Fruit fly (Drosophila melanogaster) whole organism, embryonic: ENCODE results near the gene Ass.

Experiments
- Ada2b ChIP-seq: fragments of 200-800 bp; sonication (Bioruptor generic); IDR thresholded peaks from 2 replicates; pipeline ENCODE4 v1.3.6; 2022; ENCODE audit warnings: missing biosample characterization, missing genetic modification characterization
- Atf-2 ChIP-seq: fragments of 200-800 bp; sonication (Bioruptor generic); optimal IDR thresholded peaks from 2 replicates; lab custom pipeline; 2016; ENCODE audit warnings: missing biosample characterization, missing genetic modification characterization
- CG10267 ChIP-seq: fragments of 200-800 bp; sonication (Bioruptor generic); optimal IDR thresholded peaks from 2 replicates; lab custom pipeline; 2018; ENCODE audit warnings: missing biosample characterization, mild to moderate bottlenecking, missing genetic modification characterization, moderate library complexity
- CG11696 ChIP-seq: fragments of 200-800 bp; sonication (Bioruptor generic); IDR thresholded peaks from 2 replicates; pipeline ENCODE4 v1.3.6; 2022; ENCODE audit warnings: missing biosample characterization, missing genetic modification characterization
- CG12236 ChIP-seq: fragments of 200-800 bp; sonication (Bioruptor generic); optimal IDR thresholded peaks from 2 replicates; lab custom pipeline; 2016; ENCODE audit warnings: missing biosample characterization, missing genetic modification characterization
- CG12744 ChIP-seq: fragments of 200-800 bp; sonication (Bioruptor generic); optimal IDR thresholded peaks from 2 replicates; lab custom pipeline; 2016; ENCODE audit warnings: missing biosample characterization, missing genetic modification characterization
- CG13624 ChIP-seq: fragments of 200-800 bp; sonication (Bioruptor generic); optimal IDR thresholded peaks from 2 replicates; lab custom pipeline; 2016; ENCODE audit warnings: missing biosample characterization, missing genetic modification characterization
- CG14441 ChIP-seq: fragments of 200-800 bp; sonication (Bioruptor generic); IDR thresholded peaks from 2 replicates; pipeline ENCODE4 v1.3.6; 2022; ENCODE audit warnings: missing biosample characterization, missing genetic modification characterization
- CG1647 ChIP-seq: fragments of 200-800 bp; sonication (Bioruptor generic); optimal IDR thresholded peaks from 3 replicates; lab custom pipeline; 2016; ENCODE audit warnings: missing biosample characterization, missing genetic modification characterization
- CG2712 ChIP-seq: fragments of 200-800 bp; optimal IDR thresholded peaks from 3 replicates; lab custom pipeline; 2019; ENCODE audit warnings: missing biosample characterization, mild to moderate bottlenecking, missing genetic modification characterization, moderate library complexity
- CG2889 ChIP-seq: fragments of 200-800 bp; sonication (Bioruptor generic); IDR thresholded peaks from 3 replicates; pipeline ENCODE4 v1.3.6; 2022; ENCODE audit warnings: missing biosample characterization, missing genetic modification characterization
- CG30403 ChIP-seq: fragments of 200-800 bp; sonication (Bioruptor generic); optimal IDR thresholded peaks from 3 replicates; lab custom pipeline; 2016; ENCODE audit warnings: missing biosample characterization, missing genetic modification characterization
- CG32767 ChIP-seq: fragments of 200-800 bp; sonication (Bioruptor generic); IDR thresholded peaks from 2 replicates; pipeline ENCODE4 v1.3.6; 2022; ENCODE audit warnings: missing biosample characterization, missing genetic modification characterization
- CG34224 ChIP-seq: fragments of 200-800 bp; sonication (Bioruptor generic); IDR thresholded peaks from 3 replicates; pipeline ENCODE4 v1.3.6; 2022; ENCODE audit warnings: missing biosample characterization, missing genetic modification characterization; ENCODE audit not compliant: partially characterized antibody
- CG42726 ChIP-seq: fragments of 200-800 bp; sonication (Bioruptor generic); IDR thresholded peaks from 2 replicates; pipeline ENCODE4 v1.3.6; 2022; ENCODE audit warnings: missing biosample characterization, missing genetic modification characterization; ENCODE audit not compliant: partially characterized antibody
- CG5180 ChIP-seq: fragments of 200-800 bp; sonication (Bioruptor generic); optimal IDR thresholded peaks from 3 replicates; lab custom pipeline; 2017; ENCODE audit warnings: missing biosample characterization, missing genetic modification characterization, mild to moderate bottlenecking, moderate library complexity, missing genetic modification reagents
- CG6765 ChIP-seq: fragments of 200-800 bp; sonication (Bioruptor generic); optimal IDR thresholded peaks from 3 replicates; lab custom pipeline; 2017; ENCODE audit warnings: missing biosample characterization, mild to moderate bottlenecking, missing genetic modification characterization
- CG8359 ChIP-seq: fragments of 200-800 bp; sonication (Bioruptor generic); optimal IDR thresholded peaks from 2 replicates; lab custom pipeline; 2017; ENCODE audit warnings: missing biosample characterization, mild to moderate bottlenecking, missing genetic modification characterization, borderline replicate concordance
- Camta ChIP-seq: fragments of 200-800 bp; sonication (Bioruptor generic); optimal IDR thresholded peaks from 2 replicates; lab custom pipeline; 2016; ENCODE audit warnings: missing biosample characterization, missing genetic modification characterization
- CrebB ChIP-seq: fragments of 200-800 bp; sonication (Bioruptor generic); optimal IDR thresholded peaks from 3 replicates; lab custom pipeline; 2018; ENCODE audit warnings: missing biosample characterization, mild to moderate bottlenecking, missing genetic modification characterization
- D19A ChIP-seq: fragments of 200-800 bp; optimal IDR thresholded peaks from 3 replicates; lab custom pipeline; 2019; ENCODE audit warnings: missing biosample characterization, mild to moderate bottlenecking, missing genetic modification characterization, moderate library complexity
- Ets97D ChIP-seq: fragments of 200-800 bp; sonication (Bioruptor generic); optimal IDR thresholded peaks from 3 replicates; lab custom pipeline; 2016; ENCODE audit warnings: missing biosample characterization, missing genetic modification characterization
- Hmx ChIP-seq: fragments of 200-800 bp; sonication (Bioruptor generic); optimal IDR thresholded peaks from 2 replicates; lab custom pipeline; 2016; ENCODE audit warnings: missing biosample characterization, missing genetic modification characterization
- Hr78 ChIP-seq, 2 experiments: fragments of 200-800 bp in 1 of 2; fragments of >200 bp in 1 of 2; sonication (Bioruptor generic) in 1 of 2; optimal IDR thresholded peaks; 2 replicates each; lab custom pipeline; 2017 to 2019; ENCODE audit warnings: missing biosample characterization in 2 of 2, missing genetic modification characterization in 2 of 2, mild to moderate bottlenecking in 1 of 2, moderate library complexity in 1 of 2
- Hsf ChIP-seq: fragments of 200-800 bp; sonication (Bioruptor generic); optimal IDR thresholded peaks from 3 replicates; lab custom pipeline; 2016; ENCODE audit warnings: missing biosample characterization, missing genetic modification characterization
- Mad ChIP-seq: fragments of 200-800 bp; sonication (Bioruptor generic); optimal IDR thresholded peaks from 2 replicates; lab custom pipeline; 2016; ENCODE audit warnings: missing biosample characterization, missing genetic modification characterization
- Nf-YA ChIP-seq: fragments of 200-800 bp; sonication (Bioruptor generic); IDR thresholded peaks from 2 replicates; pipeline ENCODE4 v1.3.6; 2022; ENCODE audit warnings: missing biosample characterization, missing genetic modification characterization
- Opbp ChIP-seq: fragments of 200-800 bp; sonication (Bioruptor generic); IDR thresholded peaks from 3 replicates; pipeline ENCODE4 v1.3.6; 2022; ENCODE audit warnings: missing biosample characterization, missing genetic modification characterization; ENCODE audit not compliant: partially characterized antibody
- Ptx1 ChIP-seq: fragments of 200-800 bp; sonication (Bioruptor generic); IDR thresholded peaks from 2 replicates; pipeline ENCODE4 v1.3.6; 2022; ENCODE audit warnings: missing biosample characterization, missing genetic modification characterization
- bab2 ChIP-seq: fragments of 200-800 bp; sonication (Bioruptor generic); optimal IDR thresholded peaks from 2 replicates; lab custom pipeline; 2016; ENCODE audit warnings: missing biosample characterization, missing genetic modification characterization
- bbx ChIP-seq: fragments of 200-800 bp; sonication (Bioruptor generic); IDR thresholded peaks from 2 replicates; pipeline ENCODE4 v1.3.6; 2022; ENCODE audit warnings: missing biosample characterization, missing genetic modification characterization; ENCODE audit not compliant: partially characterized antibody
- br ChIP-seq: fragments of >200 bp; optimal IDR thresholded peaks from 2 replicates; lab custom pipeline; 2017
- cad ChIP-seq: fragments of >200 bp; optimal IDR thresholded peaks from 2 replicates; lab custom pipeline; 2017; ENCODE audit warnings: missing biosample characterization, missing genetic modification characterization
- cato ChIP-seq: fragments of 200-800 bp; sonication (Bioruptor generic); optimal IDR thresholded peaks from 2 replicates; lab custom pipeline; 2016; ENCODE audit warnings: missing biosample characterization, missing genetic modification characterization, borderline replicate concordance
- crc ChIP-seq: fragments of 200-800 bp; sonication (Bioruptor generic); optimal IDR thresholded peaks from 2 replicates; lab custom pipeline; 2016; ENCODE audit warnings: missing biosample characterization, missing genetic modification characterization
- croc ChIP-seq: fragments of 200-800 bp; sonication (Bioruptor generic); conservative IDR thresholded peaks from 3 replicates; pipeline ENCODE4 v1.3.6; 2022; ENCODE audit warnings: missing biosample characterization, missing genetic modification characterization
- dati ChIP-seq: fragments of 200-800 bp; sonication (Bioruptor generic); IDR thresholded peaks from 2 replicates; pipeline ENCODE4 v1.3.6; 2022; ENCODE audit warnings: missing biosample characterization, missing genetic modification characterization
- emc ChIP-seq: fragments of 200-800 bp; sonication (Bioruptor generic); optimal IDR thresholded peaks from 2 replicates; lab custom pipeline; 2016; ENCODE audit warnings: missing biosample characterization, missing genetic modification characterization
- gcm2 ChIP-seq: fragments of 200-800 bp; sonication (Bioruptor generic); optimal IDR thresholded peaks from 2 replicates; lab custom pipeline; 2016; ENCODE audit warnings: missing biosample characterization, missing genetic modification characterization
- h ChIP-seq: fragments of >200 bp; optimal IDR thresholded peaks from 2 replicates; lab custom pipeline; 2017
- ham ChIP-seq: fragments of 200-800 bp; sonication (Bioruptor generic); IDR thresholded peaks from 2 replicates; pipeline ENCODE4 v1.3.6; 2022; ENCODE audit warnings: missing biosample characterization, missing genetic modification characterization
- jigr1 ChIP-seq: fragments of 200-800 bp; sonication (Bioruptor generic); IDR thresholded peaks from 3 replicates; pipeline ENCODE4 v1.3.6; 2022; ENCODE audit warnings: missing biosample characterization, missing genetic modification characterization
- nau ChIP-seq: fragments of 200-800 bp; sonication (Bioruptor generic); optimal IDR thresholded peaks from 3 replicates; lab custom pipeline; 2017; ENCODE audit warnings: missing biosample characterization, mild to moderate bottlenecking, missing genetic modification characterization, missing genetic modification reagents
- pan ChIP-seq, 4 experiments: fragments of >200 bp in 3 of 4; fragments of 200-800 bp in 1 of 4; sonication (Bioruptor generic) in 1 of 4; optimal IDR thresholded peaks in 3 of 4; IDR thresholded peaks in 1 of 4; 2 replicates each; pipeline versions ENCODE4 v1.3.6 to Lab custom; 2017 to 2022; ENCODE audit warnings: missing biosample characterization in 2 of 4, missing genetic modification characterization in 2 of 4, mixed read lengths in 1 of 4
- ro ChIP-seq: fragments of 200-800 bp; sonication (Bioruptor generic); IDR thresholded peaks from 2 replicates; pipeline ENCODE4 v1.3.6; 2022; ENCODE audit warnings: missing biosample characterization, missing genetic modification characterization
- run ChIP-seq: fragments of 200-800 bp; sonication (Bioruptor generic); optimal IDR thresholded peaks from 3 replicates; lab custom pipeline; 2018; ENCODE audit warnings: missing biosample characterization, mild to moderate bottlenecking, missing genetic modification characterization
- tll ChIP-seq, 2 experiments: fragments of 200-800 bp in 1 of 2; fragments of >200 bp in 1 of 2; sonication (Bioruptor generic) in 1 of 2; optimal IDR thresholded peaks; 2 replicates each; lab custom pipeline; 2017 to 2019; ENCODE audit warnings: missing biosample characterization in 2 of 2, missing genetic modification characterization in 2 of 2, mild to moderate bottlenecking in 1 of 2, moderate library complexity in 1 of 2
- toy ChIP-seq: fragments of 200-800 bp; sonication (Bioruptor generic); IDR thresholded peaks from 2 replicates; pipeline ENCODE4 v1.3.6; 2022; ENCODE audit warnings: missing biosample characterization, missing genetic modification characterization
- tx ChIP-seq: fragments of 200-800 bp; sonication (Bioruptor generic); optimal IDR thresholded peaks from 2 replicates; lab custom pipeline; 2016; ENCODE audit warnings: missing biosample characterization, missing genetic modification characterization

The Ass gene

DNA sequence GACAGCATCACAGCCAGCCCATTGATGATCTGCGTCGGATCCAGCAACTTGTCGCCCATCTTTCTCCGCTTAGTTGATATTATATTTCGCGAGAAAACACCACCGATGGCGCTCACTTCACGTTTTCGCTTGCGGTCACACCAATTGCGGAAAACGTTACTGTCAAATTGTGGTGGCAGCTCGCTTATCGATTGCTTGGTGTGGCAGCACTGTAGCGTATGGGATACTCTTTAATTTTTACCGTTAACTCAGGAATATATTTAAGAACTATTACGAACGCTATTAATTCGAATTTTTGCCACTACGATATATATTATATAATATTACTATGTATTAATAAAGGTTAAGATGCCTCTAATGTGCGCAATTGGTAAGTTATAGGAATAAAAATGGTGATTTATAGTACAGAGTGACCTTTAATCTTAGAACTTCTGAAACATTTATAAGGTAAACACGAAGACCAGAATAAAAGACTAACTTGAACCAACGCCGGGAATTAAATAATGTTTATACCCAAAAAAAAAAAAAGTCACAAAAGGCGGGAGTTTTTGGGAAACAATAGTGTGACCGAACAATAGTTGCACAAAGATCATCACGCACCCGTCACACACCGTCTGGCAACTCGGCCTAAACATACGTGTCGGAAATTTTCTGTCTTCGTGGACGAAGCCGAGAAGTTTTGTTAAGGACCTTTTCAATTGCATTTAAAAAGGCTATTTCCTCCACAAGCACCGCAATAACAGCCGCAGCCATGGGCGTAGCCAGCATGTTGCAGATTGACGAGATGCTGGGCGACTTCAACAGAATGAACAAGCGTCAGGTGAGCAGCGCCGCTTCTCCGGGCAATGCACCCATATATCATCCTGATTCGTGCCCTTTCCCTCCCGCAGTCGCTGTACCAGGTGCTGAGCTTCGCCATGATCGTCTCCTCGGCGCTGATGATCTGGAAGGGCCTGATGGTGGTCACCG lies 13.3 kb upstream of the Ass start, which contains the start of the genes CG1307 and twr (continued):
- TF ChIP-seq CG34224 (GFP tag; lab: Robert Waterston, UW) (no peak; the same call in 2 of the 3 replicates), Ets97D (GFP tag; lab: Kevin White, UChicago) (peak; percentile 78), cato (GFP tag; lab: Kevin White, UChicago) (no peak), gcm2 (GFP tag; lab: Kevin White, UChicago) (no peak), jigr1 (GFP tag; lab: Robert Waterston, UW) (no peak), Hr78 (GFP tag; optimal IDR thresholded peaks at IDR 0.05; lab: Kevin White, UChicago) (no peak), CG6765 (no peak), CG10267 (peak; percentile 55), CG32767 (GFP tag; lab: Robert Waterston, UW) (no peak), emc (GFP tag; lab: Kevin White, UChicago) (no peak), CG42726 (GFP tag; lab: Robert Waterston, UW) (no peak), CG5180 (GFP tag; lab: Kevin White, UChicago) (no peak), Nf-YA (GFP tag; lab: Robert Waterston, UW) (no peak), bbx (0 out of 2 replicates have a peak, but pooled peaks have one; percentile 9), br (lab: Kevin White, UChicago) (no peak), CG2712 (tag; lab: Kevin White, UChicago) (peak; percentile 69), tx (no peak), Opbp (GFP tag; lab: Robert Waterston, UW) (peak; percentile 41; the same call in 2 of the 3 replicates), tll (GFP tag; optimal IDR thresholded peaks at IDR 0.05; lab: Kevin White, UChicago) (peak in 1 of 2 experiments; percentile 19), Atf-2 (GFP tag; lab: Kevin White, UChicago) (no peak), Camta (GFP tag; lab: Kevin White, UChicago) (no peak), D19A (tag; lab: Kevin White, UChicago) (no peak), crc (no peak), CG12744 (GFP tag; lab: Kevin White, UChicago) (no peak), Mad (GFP tag; lab: Kevin White, UChicago) (peak; percentile 7), Hsf (GFP tag; lab: Kevin White, UChicago) (no peak), Ada2b (GFP tag; lab: Robert Waterston, UW) (no peak), nau (GFP tag; lab: Kevin White, UChicago) (no peak), Ptx1 (GFP tag; lab: Robert Waterston, UW) (0 out of 2 replicates have a peak, but pooled peaks have one; percentile 25), CG2889 (GFP tag; lab: Robert Waterston, UW) (0 out of 3 replicates have a peak, but pooled peaks have one; percentile 32), Hmx (GFP tag; lab: Kevin White, UChicago) (no peak), CG13624 (GFP tag; lab: Kevin White, UChicago) (no peak), bab2 (peak; percentile 11), CG12236 (GFP tag; lab: Kevin White, UChicago) (no peak), toy (GFP tag; lab: Robert Waterston, UW) (no peak), run (tag; lab: Kevin White, UChicago) (no peak), CG1647 (GFP tag; lab: Kevin White, UChicago) (no peak), CG11696 (no peak), croc (GFP tag; lab: Robert Waterston, UW) (no peak), CG8359 (no peak), CrebB (tag; lab: Kevin White, UChicago) (no peak), CG14441 (GFP tag; lab: Robert Waterston, UW) (peak; percentile 31; the same call in 1 of the 2 replicates), pan (optimal IDR thresholded peaks at IDR 0.05; lab: Kevin White, UChicago) (no peak), pan (GFP tag; optimal IDR thresholded peaks at IDR 0.05 in 1 of 2, IDR thresholded peaks at IDR 0.05 in 1 of 2) (no peak), cad (GFP tag; lab: Kevin White, UChicago) (no peak), ham (no peak), h (no peak), CG30403 (GFP tag; lab: Kevin White, UChicago) (peak; percentile 36), ro (GFP tag; lab: Robert Waterston, UW) (no peak), dati (GFP tag; lab: Robert Waterston, UW) (no peak)
